Fruit fly (Drosophila melanogaster) whole organism, embryonic: ENCODE measurements around the gene CG2247.

Source experiments
- CG10321 ChIP-seq: fragments of 200-800 bp; sonication (Bioruptor generic); IDR thresholded peaks from 2 replicates; pipeline ENCODE4 v1.3.6; 2022; ENCODE audit warnings: missing biosample characterization, missing genetic modification characterization
- CG11085 ChIP-seq: fragments of 200-800 bp; sonication (Bioruptor generic); IDR thresholded peaks from 2 replicates; pipeline ENCODE4 v1.3.6; 2022; ENCODE audit warnings: missing biosample characterization, missing genetic modification characterization
- CG12155 ChIP-seq: fragments of 200-800 bp; sonication (Bioruptor generic); optimal IDR thresholded peaks from 3 replicates; lab custom pipeline; 2016; ENCODE audit warnings: missing biosample characterization, missing genetic modification characterization
- CG13287 ChIP-seq: fragments of 200-800 bp; sonication (Bioruptor generic); IDR thresholded peaks from 2 replicates; pipeline ENCODE4 v1.3.6; 2022; ENCODE audit warnings: missing biosample characterization, missing genetic modification characterization; ENCODE audit not compliant: partially characterized antibody
- CG14710 ChIP-seq: fragments of 200-800 bp; sonication (Bioruptor generic); optimal IDR thresholded peaks from 3 replicates; lab custom pipeline; 2019; ENCODE audit warnings: missing biosample characterization, mild to moderate bottlenecking, missing genetic modification characterization, moderate library complexity
- CG1647 ChIP-seq: fragments of 200-800 bp; sonication (Bioruptor generic); optimal IDR thresholded peaks from 3 replicates; lab custom pipeline; 2016; ENCODE audit warnings: missing biosample characterization, missing genetic modification characterization
- CG16813 ChIP-seq: fragments of 200-800 bp; sonication (Bioruptor generic); IDR thresholded peaks from 3 replicates; pipeline ENCODE4 v1.3.6; 2022; ENCODE audit warnings: missing biosample characterization, missing genetic modification characterization; ENCODE audit not compliant: partially characterized antibody
- CG18262 ChIP-seq: fragments of 200-800 bp; optimal IDR thresholded peaks from 3 replicates; lab custom pipeline; 2019; ENCODE audit warnings: missing biosample characterization, mild to moderate bottlenecking, missing genetic modification characterization, moderate library complexity
- CG1832 ChIP-seq: fragments of 200-800 bp; sonication (Bioruptor generic); optimal IDR thresholded peaks from 2 replicates; lab custom pipeline; 2017; ENCODE audit warnings: missing biosample characterization, mild to moderate bottlenecking, missing genetic modification characterization, inconsistent platforms
- CG2678 ChIP-seq: fragments of 200-800 bp; sonication (Bioruptor generic); optimal IDR thresholded peaks from 3 replicates; lab custom pipeline; 2019; ENCODE audit warnings: missing biosample characterization, mild to moderate bottlenecking, missing genetic modification characterization, moderate library complexity
- CG32532 ChIP-seq: fragments of 200-800 bp; sonication (Bioruptor generic); IDR thresholded peaks from 2 replicates; pipeline ENCODE4 v1.3.6; 2022; ENCODE audit warnings: missing biosample characterization, missing genetic modification characterization
- CG32772 ChIP-seq: fragments of 200-800 bp; sonication (Bioruptor generic); IDR thresholded peaks from 2 replicates; pipeline ENCODE4 v1.3.6; 2022; ENCODE audit warnings: missing biosample characterization, missing genetic modification characterization
- CG3281 ChIP-seq: fragments of 200-800 bp; sonication (Bioruptor generic); optimal IDR thresholded peaks from 3 replicates; lab custom pipeline; 2017; ENCODE audit warnings: missing biosample characterization, mild to moderate bottlenecking, missing genetic modification characterization
- CG3847 ChIP-seq: fragments of 200-800 bp; sonication (Bioruptor generic); IDR thresholded peaks from 2 replicates; pipeline ENCODE4 v1.3.6; 2022; ENCODE audit warnings: missing biosample characterization, missing genetic modification characterization
- CG42726 ChIP-seq: fragments of 200-800 bp; sonication (Bioruptor generic); IDR thresholded peaks from 2 replicates; pipeline ENCODE4 v1.3.6; 2022; ENCODE audit warnings: missing biosample characterization, missing genetic modification characterization; ENCODE audit not compliant: partially characterized antibody
- CG6791 ChIP-seq: fragments of 200-800 bp; sonication (Bioruptor generic); IDR thresholded peaks from 3 replicates; pipeline ENCODE4 v1.3.6; 2022; ENCODE audit warnings: missing biosample characterization, missing genetic modification characterization; ENCODE audit not compliant: partially characterized antibody
- CG8944 ChIP-seq: fragments of 200-800 bp; sonication (Bioruptor generic); optimal IDR thresholded peaks from 3 replicates; lab custom pipeline; 2016; ENCODE audit warnings: missing biosample characterization, missing genetic modification characterization
- CHES-1-like ChIP-seq: fragments of 200-800 bp; sonication (Bioruptor generic); optimal IDR thresholded peaks from 2 replicates; lab custom pipeline; 2016; ENCODE audit warnings: missing biosample characterization, missing genetic modification characterization
- Dfd ChIP-seq, 2 experiments: fragments of >200 bp; optimal IDR thresholded peaks; 2 replicates each; lab custom pipeline; 2017; ENCODE audit warnings: missing biosample characterization in 2 of 2, missing genetic modification characterization in 2 of 2
- Dp ChIP-seq: fragments of 200-800 bp; sonication (Bioruptor generic); optimal IDR thresholded peaks from 2 replicates; lab custom pipeline; 2018; ENCODE audit warnings: missing biosample characterization, mild to moderate bottlenecking, missing genetic modification characterization, moderate library complexity
- Dref ChIP-seq: fragments of 200-800 bp; sonication (Bioruptor generic); IDR thresholded peaks from 2 replicates; pipeline ENCODE4 v1.3.6; 2022; ENCODE audit warnings: missing biosample characterization, missing genetic modification characterization
- E2f2 ChIP-seq: fragments of 200-800 bp; sonication (Bioruptor generic); IDR thresholded peaks from 2 replicates; pipeline ENCODE4 v1.3.6; 2022; ENCODE audit warnings: missing biosample characterization, missing genetic modification characterization
- Gug ChIP-seq: fragments of 200-800 bp; sonication (Bioruptor generic); IDR thresholded peaks from 4 replicates; pipeline ENCODE4 v1.3.6; 2022; ENCODE audit warnings: missing biosample characterization, missing genetic modification characterization
- HHEX ChIP-seq: fragments of 200-800 bp; sonication (Bioruptor generic); optimal IDR thresholded peaks from 3 replicates; lab custom pipeline; 2017; ENCODE audit warnings: missing biosample characterization, mild to moderate bottlenecking, missing genetic modification characterization, missing genetic modification reagents
- HLHmδ ChIP-seq: fragments of 200-800 bp; sonication (Bioruptor generic); optimal IDR thresholded peaks from 2 replicates; lab custom pipeline; 2018; ENCODE audit warnings: missing biosample characterization, mild to moderate bottlenecking, missing genetic modification characterization, moderate library complexity
- Jarid2 ChIP-seq: fragments of 200-800 bp; sonication (Bioruptor generic); optimal IDR thresholded peaks from 3 replicates; lab custom pipeline; 2017; ENCODE audit warnings: mild to moderate bottlenecking, missing biosample characterization, missing genetic modification reagents, missing genetic modification characterization
- MBD-R2 ChIP-seq: fragments of 200-800 bp; sonication (Bioruptor generic); IDR thresholded peaks from 2 replicates; pipeline ENCODE4 v1.3.6; 2022; ENCODE audit warnings: missing biosample characterization, missing genetic modification characterization
- Myb ChIP-seq: fragments of 200-800 bp; sonication (Bioruptor generic); optimal IDR thresholded peaks from 2 replicates; lab custom pipeline; 2016; ENCODE audit warnings: missing biosample characterization, missing genetic modification characterization
- Rfx ChIP-seq: fragments of 200-800 bp; sonication (Bioruptor generic); IDR thresholded peaks from 2 replicates; pipeline ENCODE4 v1.3.6; 2022; ENCODE audit warnings: missing biosample characterization, missing genetic modification characterization
- Scr ChIP-seq: fragments of 200-800 bp; sonication (Bioruptor generic); IDR thresholded peaks from 2 replicates; pipeline ENCODE4 v1.3.6; 2022; ENCODE audit warnings: missing biosample characterization, missing genetic modification characterization; ENCODE audit not compliant: partially characterized antibody
- Tbp ChIP-seq: fragments of >200 bp; optimal IDR thresholded peaks from 2 replicates; lab custom pipeline; 2018; ENCODE audit warnings: missing biosample characterization, missing genetic modification characterization
- amos ChIP-seq: fragments of 200-800 bp; sonication (Bioruptor generic); IDR thresholded peaks from 2 replicates; pipeline ENCODE4 v1.3.6; 2022; ENCODE audit warnings: missing biosample characterization, missing genetic modification characterization; ENCODE audit not compliant: partially characterized antibody
- bbx ChIP-seq: fragments of 200-800 bp; sonication (Bioruptor generic); IDR thresholded peaks from 2 replicates; pipeline ENCODE4 v1.3.6; 2022; ENCODE audit warnings: missing biosample characterization, missing genetic modification characterization; ENCODE audit not compliant: partially characterized antibody
- ci ChIP-seq: fragments of 200-800 bp; sonication (Bioruptor generic); IDR thresholded peaks from 3 replicates; pipeline ENCODE4 v1.3.6; 2022; ENCODE audit warnings: missing biosample characterization, missing genetic modification characterization
- gfzf ChIP-seq: fragments of 200-800 bp; sonication (Bioruptor generic); optimal IDR thresholded peaks from 2 replicates; lab custom pipeline; 2016; ENCODE audit warnings: missing biosample characterization, mild to moderate bottlenecking, missing genetic modification characterization, moderate library complexity
- grn ChIP-seq: fragments of 200-800 bp; sonication (Bioruptor generic); optimal IDR thresholded peaks from 3 replicates; lab custom pipeline; 2017; ENCODE audit warnings: missing biosample characterization, missing genetic modification characterization
- inv ChIP-seq: fragments of 200-800 bp; sonication (Bioruptor generic); IDR thresholded peaks from 2 replicates; pipeline ENCODE4 v1.3.6; 2022; ENCODE audit warnings: missing biosample characterization, missing genetic modification characterization; ENCODE audit not compliant: partially characterized antibody
- ken ChIP-seq: fragments of 200-800 bp; sonication (Bioruptor generic); IDR thresholded peaks from 3 replicates; pipeline ENCODE4 v1.3.6; 2022; ENCODE audit warnings: missing biosample characterization, missing genetic modification characterization
- lola ChIP-seq, 3 experiments: fragments of >200 bp in 2 of 3; fragments of 200-800 bp in 1 of 3; sonication (Bioruptor generic) in 1 of 3; optimal IDR thresholded peaks; 2 replicates each; lab custom pipeline; 2017 to 2019; ENCODE audit warnings: missing biosample characterization in 3 of 3, missing genetic modification characterization in 3 of 3, mild to moderate bottlenecking in 1 of 3, moderate library complexity in 1 of 3
- row ChIP-seq: fragments of 200-800 bp; sonication (Bioruptor generic); IDR thresholded peaks from 3 replicates; pipeline ENCODE4 v1.3.6; 2022; ENCODE audit warnings: missing biosample characterization, missing genetic modification characterization
- sens ChIP-seq: fragments of 200-800 bp; sonication (Bioruptor generic); peaks from one replicate; lab custom pipeline; 2016; ENCODE audit warnings: missing biosample characterization, missing genetic modification characterization
- sob ChIP-seq: fragments of 200-800 bp; sonication (Bioruptor generic); IDR thresholded peaks from 2 replicates; pipeline ENCODE4 v1.3.6; 2022; ENCODE audit warnings: missing biosample characterization, missing genetic modification characterization
- vvl ChIP-seq: fragments of 200-800 bp; sonication (Bioruptor generic); IDR thresholded peaks from 2 replicates; pipeline ENCODE4 v1.3.6; 2022; ENCODE audit warnings: missing biosample characterization, missing genetic modification characterization
- zfh1 ChIP-seq: fragments of 200-800 bp; sonication (Bioruptor generic); IDR thresholded peaks from 3 replicates; pipeline ENCODE4 v1.3.6; 2022; ENCODE audit warnings: missing biosample characterization, missing genetic modification characterization

CG2247 gene

dm6 chrX:11600795-11601358 is 10.6 kb downstream of the CG2247 start (continued):
- no peak for TF ChIP-seq Dfd (GFP tag; optimal IDR thresholded peaks at IDR 0.05; lab: Kevin White, UChicago)
- TF ChIP-seq CG1832 (GFP tag; lab: Kevin White, UChicago) = peak; percentile 65
- TF ChIP-seq bbx (GFP tag; lab: Robert Waterston, UW) = 0 out of 2 replicates have a peak, but pooled peaks have one; percentile 38
- TF ChIP-seq HHEX (GFP tag; lab: Kevin White, UChicago) = peak; percentile 13
- no peak for TF ChIP-seq inv (GFP tag; lab: Robert Waterston, UW)
- no peak for TF ChIP-seq Tbp (GFP tag; lab: Kevin White, UChicago)
- no peak for TF ChIP-seq CG1647 (GFP tag; lab: Kevin White, UChicago)
- TF ChIP-seq Dp (GFP tag; lab: Kevin White, UChicago) = no peak
- TF ChIP-seq CHES-1-like (GFP tag; lab: Kevin White, UChicago) = peak; percentile 15
- TF ChIP-seq HLHmδ (GFP tag; lab: Kevin White, UChicago) = no peak
- TF ChIP-seq CG3281 (GFP tag; lab: Kevin White, UChicago) = no peak
- no peak for TF ChIP-seq CG14710 (tag; lab: Kevin White, UChicago)
- TF ChIP-seq CG8944 (GFP tag; lab: Kevin White, UChicago) = no peak
- peak; percentile 13 for TF ChIP-seq CG18262 (tag; lab: Kevin White, UChicago)
- peak; percentile 90 for TF ChIP-seq CG10321
- peak in 1 of 3 experiments; percentile 7 for TF ChIP-seq lola (GFP tag; optimal IDR thresholded peaks at IDR 0.05; lab: Kevin White, UChicago)
- peak; percentile 1 for TF ChIP-seq CG12155
- TF ChIP-seq CG2678 (tag; lab: Kevin White, UChicago) = no peak
- TF ChIP-seq sens (GFP tag; lab: Kevin White, UChicago) = peak; percentile 72

- TF ChIP-seq CG32772 (GFP tag; lab: Robert Waterston, UW) (0 out of 2 replicates have a peak, but pooled peaks have one; percentile 29), amos (GFP tag; lab: Robert Waterston, UW) (peak; percentile 45; the same call in 1 of the 2 replicates), E2f2 (GFP tag; lab: Robert Waterston, UW) (peak; percentile 82), ci (GFP tag; lab: Robert Waterston, UW) (peak; percentile 39; the same call in 1 of the 3 replicates), Rfx (peak; percentile 26; the same call in 1 of the 2 replicates), CG42726 (0 out of 2 replicates have a peak, but pooled peaks have one; percentile 28), CG16813 (GFP tag; lab: Robert Waterston, UW) (0 out of 3 replicates have a peak, but pooled peaks have one; percentile 12), CG3847 (peak; percentile 73), Myb (GFP tag; lab: Kevin White, UChicago) (peak; percentile 16), Gug (0 out of 4 replicates have a peak, but pooled peaks have one; percentile 2), vvl (peak; percentile 20; the same call in 1 of the 2 replicates), Dref (GFP tag; lab: Robert Waterston, UW) (peak; percentile 45), CG11085 (GFP tag; lab: Robert Waterston, UW) (peak; percentile 36; the same call in 1 of the 2 replicates), gfzf (GFP tag; lab: Kevin White, UChicago) (peak; percentile 53), ken (GFP tag; lab: Robert Waterston, UW) (0 out of 3 replicates have a peak, but pooled peaks have one; percentile 20), MBD-R2 (GFP tag; lab: Robert Waterston, UW) (peak; percentile 42), Scr (0 out of 2 replicates have a peak, but pooled peaks have one; percentile 28), CG32532 (peak; percentile 26; the same call in 1 of the 2 replicates), zfh1 (GFP tag; lab: Robert Waterston, UW) (0 out of 3 replicates have a peak, but pooled peaks have one; percentile 6), grn (peak; percentile 39), sob (GFP tag; lab: Robert Waterston, UW) (0 out of 2 replicates have a peak, but pooled peaks have one; percentile 23), CG13287 (GFP tag; lab: Robert Waterston, UW) (peak; percentile 47; the same call in 1 of the 2 replicates), CG6791 (0 out of 3 replicates have a peak, but pooled peaks have one; percentile 10), Jarid2 (GFP tag; lab: Kevin White, UChicago) (peak; percentile 44), row (GFP tag; lab: Robert Waterston, UW) (peak; percentile 38; the same call in 2 of the 3 replicates)
- TF ChIP-seq, all 482 proteins: peak for 25; not testable (repeated sequence) for 457
These were observed 11.9 kb downstream of the CG2247 start, which contains the start of gene rho-4 for dm6 chrX:11599589-11599988. Gene rho-4 (plus strand): TSS chrX:11599838.
